Fruit fly (Drosophila melanogaster) S2 (cell line): ENCODE data around the gene Glyat.

Experiments used
- CG8478 ChIP-seq: fragments of >200 bp; optimal IDR thresholded peaks from 2 replicates; lab custom pipeline; 2018
- CTCF ChIP-seq, 2 experiments: fragments of >200 bp; optimal IDR thresholded peaks; 2 replicates each; lab custom pipeline; 2018

dm6 chr2L:7960581-7961530, 49.6 kb downstream of the Glyat start:
- TF ChIP-seq CG8478 (no peak), CTCF (optimal IDR thresholded peaks at IDR 0.05; lab: Kevin White, UChicago) (no peak)
